Worm (Caenorhabditis elegans) whole organism, mixed stage, embryonic: ENCODE measurements around the gene ifa-3.
A peak's percentile ranks its signal among the peaks of the same experiment; 100 is the strongest.

Source experiments
- M03D4.4 ChIP-seq: sonication (generic microtip); optimal IDR thresholded peaks from 2 replicates; lab custom pipeline; 2017; ENCODE audit warnings: mild to moderate bottlenecking, missing genetic modification characterization, missing compliant biosample characterization
- bed-3 ChIP-seq: fragments of 200-800 bp; sonication (Bioruptor generic); optimal IDR thresholded peaks from 3 replicates; lab custom pipeline; 2018; ENCODE audit warnings: mild to moderate bottlenecking, missing genetic modification characterization, moderate library complexity, missing compliant biosample characterization
- blmp-1 ChIP-seq: fragments of 150-350 bp; optimal IDR thresholded peaks from 2 replicates; lab custom pipeline; 2014; ENCODE audit warnings: missing biosample characterization, missing genetic modification characterization
- ceh-39 ChIP-seq: fragments of 150-350 bp; optimal IDR thresholded peaks from 2 replicates; lab custom pipeline; 2014; ENCODE audit warnings: missing biosample characterization, missing genetic modification characterization
- ceh-43 ChIP-seq: fragments of 200-800 bp; sonication (Bioruptor generic); optimal IDR thresholded peaks from 2 replicates; lab custom pipeline; 2018; ENCODE audit warnings: mild to moderate bottlenecking, missing genetic modification characterization, moderate library complexity, missing compliant biosample characterization
- ceh-83 ChIP-seq: fragments of 200-800 bp; sonication (Bioruptor generic); optimal IDR thresholded peaks from 2 replicates; lab custom pipeline; 2018; ENCODE audit warnings: mild to moderate bottlenecking, missing genetic modification characterization, missing compliant biosample characterization
- ces-1 ChIP-seq: fragments of 150-350 bp; optimal IDR thresholded peaks from 2 replicates; lab custom pipeline; 2014; ENCODE audit warnings: missing biosample characterization, missing genetic modification reagents, missing genetic modification characterization
- cnd-1 ChIP-seq: fragments of 200-800 bp; sonication (Bioruptor generic); optimal IDR thresholded peaks from 2 replicates; lab custom pipeline; 2018; ENCODE audit warnings: mild to moderate bottlenecking, missing genetic modification characterization, missing compliant biosample characterization
- drap-1 ChIP-seq: fragments of 200-800 bp; sonication (Bioruptor generic); optimal IDR thresholded peaks from 3 replicates; lab custom pipeline; 2018; ENCODE audit warnings: mild to moderate bottlenecking, missing genetic modification characterization, missing compliant biosample characterization
- elt-1 ChIP-seq: sonication (generic microtip); optimal IDR thresholded peaks from 2 replicates; lab custom pipeline; 2017; ENCODE audit warnings: missing genetic modification characterization, mild to moderate bottlenecking, missing compliant biosample characterization, antibody characterized with exemption, moderate library complexity, borderline replicate concordance; ENCODE audit not compliant: insufficient read depth
- elt-3 ChIP-seq: fragments of 150-350 bp; optimal IDR thresholded peaks from 2 replicates; lab custom pipeline; 2014; ENCODE audit warnings: missing biosample characterization, missing genetic modification characterization
- flh-1 ChIP-seq: fragments of 200-800 bp; sonication (Bioruptor generic); optimal IDR thresholded peaks from 2 replicates; lab custom pipeline; 2018; ENCODE audit warnings: mild to moderate bottlenecking, missing genetic modification characterization, moderate library complexity, missing compliant biosample characterization
- ham-2 ChIP-seq: fragments of 200-800 bp; sonication (Bioruptor generic); optimal IDR thresholded peaks from 2 replicates; lab custom pipeline; 2018; ENCODE audit warnings: mild to moderate bottlenecking, missing genetic modification characterization, missing compliant biosample characterization
- lin-32 ChIP-seq: fragments of 200-800 bp; sonication (Bioruptor generic); optimal IDR thresholded peaks from 2 replicates; lab custom pipeline; 2018; ENCODE audit warnings: mild to moderate bottlenecking, missing genetic modification characterization, missing compliant biosample characterization
- lsy-2 ChIP-seq: fragments of 150-350 bp; optimal IDR thresholded peaks from 2 replicates; lab custom pipeline; 2014; ENCODE audit warnings: missing biosample characterization, missing genetic modification characterization
- mab-5 ChIP-seq: fragments of 150-350 bp; optimal IDR thresholded peaks from 2 replicates; lab custom pipeline; 2014; ENCODE audit warnings: missing biosample characterization, missing genetic modification characterization
- mep-1 ChIP-seq: fragments of 150-350 bp; optimal IDR thresholded peaks from 2 replicates; lab custom pipeline; 2017; ENCODE audit warnings: missing biosample characterization, missing genetic modification reagents, missing genetic modification characterization, inconsistent platforms
- mls-2 ChIP-seq: sonication (generic microtip); optimal IDR thresholded peaks from 2 replicates; lab custom pipeline; 2016; ENCODE audit warnings: mild to moderate bottlenecking, missing genetic modification characterization, moderate library complexity, missing compliant biosample characterization
- nhr-12 ChIP-seq: fragments of 150-350 bp; optimal IDR thresholded peaks from 2 replicates; lab custom pipeline; 2014; ENCODE audit warnings: missing biosample characterization, missing genetic modification characterization
- nhr-2 ChIP-seq: fragments of 150-350 bp; optimal IDR thresholded peaks from 2 replicates; lab custom pipeline; 2014; ENCODE audit warnings: missing biosample characterization, missing genetic modification characterization
- nhr-237 ChIP-seq: fragments of 150-350 bp; optimal IDR thresholded peaks from 2 replicates; lab custom pipeline; 2014; ENCODE audit warnings: missing biosample characterization, missing genetic modification characterization
- nhr-28 ChIP-seq: fragments of 150-350 bp; optimal IDR thresholded peaks from 2 replicates; lab custom pipeline; 2014; ENCODE audit warnings: missing biosample characterization, missing genetic modification characterization
- nhr-76 ChIP-seq: sonication (generic microtip); optimal IDR thresholded peaks from 2 replicates; lab custom pipeline; 2017; ENCODE audit warnings: missing biosample characterization, missing genetic modification characterization
- pha-4 ChIP-seq: fragments of 150-350 bp; optimal IDR thresholded peaks from 2 replicates; lab custom pipeline; 2018; ENCODE audit warnings: missing biosample characterization, missing genetic modification reagents, missing genetic modification characterization
- sem-2 ChIP-seq: fragments of 200-800 bp; sonication (Bioruptor generic); optimal IDR thresholded peaks from 2 replicates; lab custom pipeline; 2018; ENCODE audit warnings: mild to moderate bottlenecking, missing genetic modification characterization, missing compliant biosample characterization
- snpc-4 ChIP-seq: fragments of 150-350 bp; optimal IDR thresholded peaks from 2 replicates; lab custom pipeline; 2014; ENCODE audit warnings: missing biosample characterization, missing genetic modification characterization
- sptf-1 ChIP-seq: sonication (generic microtip); optimal IDR thresholded peaks from 2 replicates; lab custom pipeline; 2017; ENCODE audit warnings: mild to moderate bottlenecking, missing genetic modification characterization, moderate library complexity, missing compliant biosample characterization
- tbx-8 ChIP-seq: fragments of 200-800 bp; sonication (Bioruptor generic); optimal IDR thresholded peaks from 2 replicates; lab custom pipeline; 2018; ENCODE audit warnings: mild to moderate bottlenecking, missing genetic modification characterization, moderate library complexity, missing compliant biosample characterization
- unc-120 ChIP-seq: sonication (generic microtip); optimal IDR thresholded peaks from 2 replicates; lab custom pipeline; 2017; ENCODE audit warnings: missing genetic modification characterization, missing compliant biosample characterization; ENCODE audit not compliant: poor library complexity, severe bottlenecking
- unc-39 ChIP-seq: fragments of 150-350 bp; optimal IDR thresholded peaks from 2 replicates; lab custom pipeline; 2014; ENCODE audit warnings: missing biosample characterization, missing genetic modification characterization
- zip-8 ChIP-seq: fragments of 150-350 bp; optimal IDR thresholded peaks from 2 replicates; lab custom pipeline; 2014; ENCODE audit warnings: missing biosample characterization, missing genetic modification characterization
- ztf-11 ChIP-seq: fragments of 150-350 bp; optimal IDR thresholded peaks from 2 replicates; lab custom pipeline; 2014; ENCODE audit warnings: missing biosample characterization, missing genetic modification characterization

The ifa-3 gene

ce11 chrX:16265636-16266384, 4.1 kb downstream of the ifa-3 start, which contains the start of gene mua-6:
Gene mua-6, minus strand, starts transcription at chrX:16265686.
- TF ChIP-seq ham-2 (no peak), mep-1 (tag; lab: Kevin White, UChicago) (no peak), nhr-237 (tag; lab: Kevin White, UChicago) (no peak), tbx-8 (GFP tag; lab: Kevin White, UChicago) (no peak), M03D4.4 (no peak), cnd-1 (tag; lab: Kevin White, UChicago) (no peak), ceh-43 (GFP tag; lab: Kevin White, UChicago) (no peak), sptf-1 (tag; lab: Kevin White, UChicago) (no peak), nhr-76 (tag; lab: Kevin White, UChicago) (no peak), unc-39 (tag; lab: Kevin White, UChicago) (no peak), lsy-2 (tag; lab: Kevin White, UChicago) (no peak), nhr-12 (tag; lab: Kevin White, UChicago) (no peak), ceh-83 (GFP tag; lab: Kevin White, UChicago) (no peak), bed-3 (no peak), ztf-11 (tag; lab: Kevin White, UChicago) (no peak)

- peak; percentile 23 for TF ChIP-seq elt-3
- no peak for TF ChIP-seq nhr-28 (tag; lab: Kevin White, UChicago)
- TF ChIP-seq flh-1 (GFP tag; lab: Kevin White, UChicago) = no peak
- TF ChIP-seq zip-8 = no peak
- TF ChIP-seq ceh-39 (tag; lab: Kevin White, UChicago) = no peak
- no peak for TF ChIP-seq nhr-12 (tag; lab: Kevin White, UChicago)
- no peak for TF ChIP-seq pha-4
- TF ChIP-seq nhr-2 (tag; lab: Kevin White, UChicago) = no peak
- TF ChIP-seq sem-2 = no peak
Observed at ce11 chrX:16263287-16263686, 6.6 kb downstream of the ifa-3 start.

- TF ChIP-seq elt-1 (tag; lab: Kevin White, UChicago) = no peak
- no peak for TF ChIP-seq lin-32 (GFP tag; lab: Kevin White, UChicago)
- no peak for TF ChIP-seq ceh-43 (GFP tag; lab: Kevin White, UChicago)
- TF ChIP-seq mab-5 (tag; lab: Kevin White, UChicago) = no peak
- TF ChIP-seq sptf-1 (tag; lab: Kevin White, UChicago) = no peak
- no peak for TF ChIP-seq elt-3
- TF ChIP-seq nhr-2 (tag; lab: Kevin White, UChicago) = no peak
- TF ChIP-seq sem-2 = no peak
- no peak for TF ChIP-seq cnd-1 (tag; lab: Kevin White, UChicago)
- TF ChIP-seq ces-1 (GFP tag; lab: Kevin White, UChicago) = no peak
- no peak for TF ChIP-seq lsy-2 (tag; lab: Kevin White, UChicago)
- TF ChIP-seq ceh-39 (tag; lab: Kevin White, UChicago) = no peak
- TF ChIP-seq snpc-4 (tag; lab: Kevin White, UChicago) = no peak
- TF ChIP-seq drap-1 (GFP tag; lab: Kevin White, UChicago) = no peak
- TF ChIP-seq ceh-83 (GFP tag; lab: Kevin White, UChicago) = no peak
- no peak for TF ChIP-seq mep-1 (tag; lab: Kevin White, UChicago)
- TF ChIP-seq mls-2 (tag; lab: Kevin White, UChicago) = no peak
- TF ChIP-seq, all 35 proteins: peak for 0
Observed at ce11 chrX:16261993-16262392, 7.9 kb downstream of the ifa-3 start, which contains the start of gene sgk-1. Gene sgk-1, minus strand, starts transcription at chrX:16262122.

- TF ChIP-seq blmp-1 (tag; lab: Kevin White, UChicago) (no peak), ceh-83 (GFP tag; lab: Kevin White, UChicago) (no peak), mls-2 (tag; lab: Kevin White, UChicago) (no peak), drap-1 (GFP tag; lab: Kevin White, UChicago) (no peak), tbx-8 (GFP tag; lab: Kevin White, UChicago) (no peak), mab-5 (tag; lab: Kevin White, UChicago) (no peak), unc-120 (tag; lab: Kevin White, UChicago) (no peak), bed-3 (no peak), sem-2 (no peak)
Observed at ce11 chrX:16260077-16260476, 9.8 kb downstream of the ifa-3 start.
